Worm (Caenorhabditis elegans) whole organism, young adult: Measurements from ENCODE around the gene F23B2.10.

ENCODE experiments used
- B0035.1 ChIP-seq: sonication (generic microtip); optimal IDR thresholded peaks from 2 replicates; lab custom pipeline; 2016; ENCODE audit warnings: missing genetic modification characterization, mild to moderate bottlenecking, missing compliant biosample characterization, missing genotype, missing genetic modification reagents
- C17E4.6 ChIP-seq: fragments of 200-800 bp; sonication (Bioruptor generic); IDR thresholded peaks from 2 replicates; pipeline ENCODE4 v1.3.6; 2022; ENCODE audit warnings: missing genetic modification reagents, missing genetic modification characterization, missing compliant biosample characterization
- F23B12.7 ChIP-seq: sonication (generic microtip); optimal IDR thresholded peaks from 2 replicates; lab custom pipeline; 2017; ENCODE audit warnings: missing genetic modification characterization, mild to moderate bottlenecking, missing compliant biosample characterization, antibody characterized with exemption, moderate library complexity; ENCODE audit not compliant: insufficient read depth
- F37B4.10 ChIP-seq: fragments of 200-800 bp; sonication (Bioruptor generic); IDR thresholded peaks from 2 replicates; pipeline ENCODE4 v1.3.6; 2022; ENCODE audit warnings: missing genetic modification characterization, missing compliant biosample characterization
- F55B11.4 ChIP-seq: sonication (generic microtip); optimal IDR thresholded peaks from 2 replicates; lab custom pipeline; 2016; ENCODE audit warnings: missing compliant biosample characterization, missing genetic modification characterization, borderline replicate concordance; ENCODE audit not compliant: insufficient read depth
- F57C9.4 ChIP-seq: sonication (generic microtip); optimal IDR thresholded peaks from 2 replicates; lab custom pipeline; 2017; ENCODE audit warnings: mild to moderate bottlenecking, missing genetic modification characterization, missing compliant biosample characterization
- Y67H2A.10 ChIP-seq: fragments of 200-800 bp; sonication (Bioruptor generic); conservative IDR thresholded peaks from 2 replicates; pipeline ENCODE4 v1.3.6; 2022; ENCODE audit warnings: missing genetic modification reagents, missing genetic modification characterization, missing compliant biosample characterization
- Y95B8A.8 ChIP-seq: fragments of 200-800 bp; sonication (Bioruptor generic); IDR thresholded peaks from 2 replicates; pipeline ENCODE4 v1.3.6; 2022; ENCODE audit warnings: missing genetic modification reagents, missing genetic modification characterization, missing compliant biosample characterization
- akir-1 ChIP-seq: fragments of 200-800 bp; sonication (Bioruptor generic); optimal IDR thresholded peaks from 2 replicates; lab custom pipeline; 2018; ENCODE audit warnings: mild to moderate bottlenecking, missing genetic modification characterization, moderate library complexity, missing compliant biosample characterization
- atf-7 ChIP-seq: sonication (generic microtip); optimal IDR thresholded peaks from 2 replicates; lab custom pipeline; 2017; ENCODE audit warnings: mild to moderate bottlenecking, missing genetic modification characterization, missing compliant biosample characterization
- attf-5 ChIP-seq: fragments of 200-800 bp; sonication (Bioruptor generic); optimal IDR thresholded peaks from 2 replicates; lab custom pipeline; 2018; ENCODE audit warnings: mild to moderate bottlenecking, missing genetic modification characterization, missing compliant biosample characterization
- ccch-3 ChIP-seq: fragments of 200-800 bp; sonication (Bioruptor generic); optimal IDR thresholded peaks from 2 replicates; lab custom pipeline; 2018; ENCODE audit warnings: mild to moderate bottlenecking, missing genetic modification characterization, missing compliant biosample characterization
- cebp-2 ChIP-seq: fragments of 200-800 bp; sonication (Bioruptor generic); IDR thresholded peaks from 2 replicates; pipeline ENCODE4 v1.3.6; 2022; ENCODE audit warnings: missing genetic modification characterization, missing compliant biosample characterization
- ceh-100 ChIP-seq: fragments of 200-800 bp; sonication (Bioruptor generic); IDR thresholded peaks from 2 replicates; pipeline ENCODE4 v1.3.6; 2022; ENCODE audit warnings: missing genetic modification reagents, missing genetic modification characterization, missing compliant biosample characterization
- chd-7 ChIP-seq: sonication (generic microtip); optimal IDR thresholded peaks from 2 replicates; lab custom pipeline; 2016; ENCODE audit warnings: mild to moderate bottlenecking, missing genetic modification characterization, moderate library complexity, missing compliant biosample characterization
- dpff-1 ChIP-seq: sonication (generic microtip); optimal IDR thresholded peaks from 2 replicates; lab custom pipeline; 2017; ENCODE audit warnings: mild to moderate bottlenecking, missing genetic modification characterization, missing compliant biosample characterization
- fkh-3 ChIP-seq: sonication (generic microtip); optimal IDR thresholded peaks from 2 replicates; lab custom pipeline; 2016; ENCODE audit warnings: mild to moderate bottlenecking, missing genetic modification characterization, missing compliant biosample characterization
- him-1 ChIP-seq: sonication (generic microtip); optimal IDR thresholded peaks from 2 replicates; lab custom pipeline; 2016; ENCODE audit warnings: missing genotype, missing genetic modification reagents, missing genetic modification characterization, missing compliant biosample characterization
- hmg-1.2 ChIP-seq: fragments of 200-800 bp; sonication (Bioruptor generic); IDR thresholded peaks from 2 replicates; pipeline ENCODE4 v1.3.6; 2022; ENCODE audit warnings: missing genetic modification reagents, missing genetic modification characterization, missing compliant biosample characterization
- hmg-20 ChIP-seq: fragments of 200-800 bp; sonication (Bioruptor generic); IDR thresholded peaks from 2 replicates; pipeline ENCODE4 v1.3.6; 2022; ENCODE audit warnings: missing genetic modification reagents, missing genetic modification characterization, missing compliant biosample characterization
- let-526 ChIP-seq: fragments of 200-800 bp; sonication (Bioruptor generic); IDR thresholded peaks from 2 replicates; pipeline ENCODE4 v1.3.6; 2022; ENCODE audit warnings: missing genetic modification reagents, missing genetic modification characterization, missing compliant biosample characterization
- let-607 ChIP-seq, 2 experiments: fragments of 200-800 bp in 1 of 2; sonication (Bioruptor generic) in 1 of 2; sonication (generic microtip) in 1 of 2; optimal IDR thresholded peaks; 2 replicates each; lab custom pipeline; 2016 to 2018; ENCODE audit warnings: mild to moderate bottlenecking in 2 of 2, missing compliant biosample characterization in 2 of 2, missing genetic modification characterization in 2 of 2, moderate library complexity in 2 of 2, missing genotype in 1 of 2
- lsy-27 ChIP-seq: sonication (generic microtip); optimal IDR thresholded peaks from 2 replicates; lab custom pipeline; 2017; ENCODE audit warnings: missing genetic modification characterization, mild to moderate bottlenecking, missing compliant biosample characterization, antibody characterized with exemption, missing genotype, borderline replicate concordance; ENCODE audit not compliant: insufficient read depth
- madf-3 ChIP-seq: fragments of 200-800 bp; sonication (Bioruptor generic); IDR thresholded peaks from 2 replicates; pipeline ENCODE4 v1.3.6; 2022; ENCODE audit warnings: missing genetic modification reagents, missing genetic modification characterization, missing compliant biosample characterization
- nhr-27 ChIP-seq: fragments of 200-800 bp; sonication (Bioruptor generic); optimal IDR thresholded peaks from 2 replicates; lab custom pipeline; 2018; ENCODE audit warnings: mild to moderate bottlenecking, missing genetic modification characterization, moderate library complexity, missing compliant biosample characterization
- nhr-80 ChIP-seq: sonication (generic microtip); optimal IDR thresholded peaks from 2 replicates; lab custom pipeline; 2016; ENCODE audit warnings: missing genetic modification characterization, missing compliant biosample characterization
- pbrm-1 ChIP-seq: fragments of 200-800 bp; sonication (Bioruptor generic); IDR thresholded peaks from 2 replicates; pipeline ENCODE4 v1.3.6; 2022; ENCODE audit warnings: missing genetic modification reagents, missing genetic modification characterization, missing compliant biosample characterization
- sea-2 ChIP-seq: fragments of 200-800 bp; sonication (Bioruptor generic); IDR thresholded peaks from 2 replicates; pipeline ENCODE4 v1.3.6; 2022; ENCODE audit warnings: missing genetic modification characterization, missing compliant biosample characterization
- snpc-1.1 ChIP-seq: sonication (generic microtip); optimal IDR thresholded peaks from 2 replicates; lab custom pipeline; 2017; ENCODE audit warnings: missing genetic modification characterization, mild to moderate bottlenecking, missing compliant biosample characterization, antibody characterized with exemption, moderate library complexity, missing genotype, missing genetic modification reagents; ENCODE audit not compliant: insufficient read depth
- snpc-1.3 ChIP-seq: sonication (generic microtip); optimal IDR thresholded peaks from 2 replicates; lab custom pipeline; 2017; ENCODE audit warnings: missing genetic modification characterization, mild to moderate bottlenecking, missing compliant biosample characterization, antibody characterized with exemption, moderate library complexity, missing genotype, missing genetic modification reagents; ENCODE audit not compliant: insufficient read depth
- snpc-4 ChIP-seq, 5 experiments: fragments of 150-350 bp in 1 of 5; sonication (generic microtip) in 4 of 5; optimal IDR thresholded peaks; 2 replicates each; lab custom pipeline; 2014 to 2018; ENCODE audit warnings: missing genetic modification characterization in 5 of 5, missing biosample characterization in 3 of 5, antibody characterized with exemption in 2 of 5, mild to moderate bottlenecking in 2 of 5, missing compliant biosample characterization in 2 of 5, missing genotype in 2 of 5, moderate library complexity in 2 of 5, missing genetic modification reagents in 1 of 5
- somi-1 ChIP-seq: fragments of 200-800 bp; sonication (Bioruptor generic); optimal IDR thresholded peaks from 2 replicates; lab custom pipeline; 2018; ENCODE audit warnings: mild to moderate bottlenecking, missing genetic modification characterization, missing compliant biosample characterization
- tbp1 ChIP-seq: fragments of 200-800 bp; sonication (Bioruptor generic); optimal IDR thresholded peaks from 2 replicates; lab custom pipeline; 2018; ENCODE audit warnings: mild to moderate bottlenecking, missing genetic modification characterization, missing compliant biosample characterization
- zfh-2 ChIP-seq: fragments of 200-800 bp; sonication (Bioruptor generic); conservative IDR thresholded peaks from 2 replicates; pipeline ENCODE4 v1.3.6; 2022; ENCODE audit warnings: missing genetic modification reagents, missing genetic modification characterization, missing compliant biosample characterization
- ztf-28 ChIP-seq: fragments of 200-800 bp; sonication (Bioruptor generic); IDR thresholded peaks from 2 replicates; pipeline ENCODE4 v1.3.6; 2022; ENCODE audit warnings: missing genetic modification reagents, missing genetic modification characterization, missing compliant biosample characterization
- ztf-3 ChIP-seq: fragments of 200-800 bp; sonication (Bioruptor generic); optimal IDR thresholded peaks from 2 replicates; lab custom pipeline; 2018; ENCODE audit warnings: mild to moderate bottlenecking, missing genetic modification characterization, missing compliant biosample characterization

F23B2.10 gene

ce11 chrIV:9118348-9118747, 35.8 kb downstream of the F23B2.10 start:
- peak; percentile 25 for TF ChIP-seq attf-5 (GFP tag; lab: Kevin White, UChicago)
- TF ChIP-seq cebp-2: 0 out of 2 replicates have a peak, but pooled peaks have one; percentile 69
- no peak for TF ChIP-seq pbrm-1 (GFP tag; lab: Robert Waterston, UW)
- TF ChIP-seq hmg-1.2 (GFP tag; lab: Robert Waterston, UW): no peak
- peak; percentile 85 for TF ChIP-seq nhr-80 (tag; lab: Kevin White, UChicago)
- peak; percentile 12; the same call in 1 of the 2 replicates for TF ChIP-seq let-526 (GFP tag; lab: Robert Waterston, UW)
- TF ChIP-seq tbp1 (GFP tag; lab: Kevin White, UChicago): no peak
- TF ChIP-seq ccch-3 (GFP tag; lab: Kevin White, UChicago): no peak
- peak; percentile 41 to 86 for TF ChIP-seq let-607 (tag; optimal IDR thresholded peaks at IDR 0.05; lab: Kevin White, UChicago)

ce11 chrIV:9117700-9118099, 36.5 kb downstream of the F23B2.10 start:
- no peak for TF ChIP-seq B0035.1 (tag; lab: Kevin White, UChicago)
- no peak for TF ChIP-seq ztf-28 (GFP tag; lab: Robert Waterston, UW)
- TF ChIP-seq snpc-1.1 (tag; lab: Kevin White, UChicago): no peak
- no peak for TF ChIP-seq madf-3
- TF ChIP-seq snpc-1.3 (tag; lab: Kevin White, UChicago): no peak
- TF ChIP-seq dpff-1: no peak
- no peak for TF ChIP-seq akir-1 (GFP tag; lab: Kevin White, UChicago)
- TF ChIP-seq attf-5 (GFP tag; lab: Kevin White, UChicago): no peak
- no peak for TF ChIP-seq lsy-27 (tag; lab: Kevin White, UChicago)
- TF ChIP-seq Y67H2A.10 (GFP tag; lab: Robert Waterston, UW): no peak
- TF ChIP-seq fkh-3 (tag; lab: Kevin White, UChicago): no peak
- no peak for TF ChIP-seq him-1
- no peak for TF ChIP-seq hmg-20
- TF ChIP-seq F37B4.10 (GFP tag; lab: Robert Waterston, UW): no peak
- TF ChIP-seq zfh-2 (GFP tag; lab: Robert Waterston, UW): no peak
- TF ChIP-seq ztf-3 (GFP tag; lab: Kevin White, UChicago): no peak
- TF ChIP-seq F55B11.4 (tag; lab: Kevin White, UChicago): no peak
- no peak for TF ChIP-seq F57C9.4 (tag; lab: Kevin White, UChicago)
- TF ChIP-seq tbp1 (GFP tag; lab: Kevin White, UChicago): no peak
- TF ChIP-seq, all 124 proteins: peak for 0

- TF ChIP-seq C17E4.6 (no peak), nhr-80 (tag; lab: Kevin White, UChicago) (peak; percentile 71)
Measured at ce11 chrIV:9116452-9116851, 37.7 kb downstream of the F23B2.10 start.

ce11 chrIV:9114078-9114477, 40.1 kb downstream of the F23B2.10 start:
- TF ChIP-seq nhr-27 (tag; lab: Kevin White, UChicago): no peak
- TF ChIP-seq ceh-100 (GFP tag; lab: Robert Waterston, UW): no peak
- no peak for TF ChIP-seq sea-2 (GFP tag; lab: Robert Waterston, UW)
- TF ChIP-seq snpc-4 (GFP tag; optimal IDR thresholded peaks at IDR 0.05; lab: Kevin White, UChicago): no peak
- no peak for TF ChIP-seq snpc-4 (tag; optimal IDR thresholded peaks at IDR 0.05; lab: Kevin White, UChicago)
- TF ChIP-seq atf-7: no peak
- no peak for TF ChIP-seq chd-7 (tag; lab: Kevin White, UChicago)
- TF ChIP-seq F23B12.7 (tag; lab: Kevin White, UChicago): no peak
- TF ChIP-seq somi-1 (GFP tag; lab: Kevin White, UChicago): no peak
- no peak for TF ChIP-seq F55B11.4 (tag; lab: Kevin White, UChicago)
- no peak for TF ChIP-seq tbp1 (GFP tag; lab: Kevin White, UChicago)
- no peak for TF ChIP-seq Y95B8A.8 (GFP tag; lab: Robert Waterston, UW)
- TF ChIP-seq, all 124 proteins: peak for 0
